Fruit fly (Drosophila melanogaster): ENCODE data around the gene CG10949.

DNA sequence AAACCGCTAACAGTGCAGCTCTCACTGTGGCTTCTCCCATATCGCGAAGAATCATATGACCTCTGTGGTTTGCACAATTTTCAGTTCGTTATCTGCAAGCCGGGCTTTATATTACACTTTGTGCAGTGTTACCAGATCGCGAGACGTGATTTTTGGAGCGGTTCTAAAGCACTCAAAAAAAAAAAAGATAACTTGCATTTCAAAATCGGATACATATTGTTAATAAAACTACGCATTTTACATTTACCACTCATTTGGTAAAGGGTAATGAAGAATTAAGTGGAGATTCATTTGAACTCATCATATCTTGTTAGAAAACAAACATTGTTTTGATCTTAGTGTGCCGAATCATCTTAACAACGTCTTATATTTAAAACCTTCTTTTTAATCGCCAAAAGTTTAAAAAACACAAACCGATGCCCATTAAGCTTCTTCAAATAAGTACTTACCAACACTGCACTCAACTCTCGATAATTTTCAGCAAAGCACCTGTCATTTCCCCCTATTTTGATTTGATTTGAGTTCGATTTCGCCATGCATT lies 46.7 kb upstream of the CG10949 start, which contains the start of gene CG2493:
- TF ChIP-seq Dll (optimal IDR thresholded peaks at IDR 0.05) = no peak
- no peak for TF ChIP-seq usp (GFP tag; optimal IDR thresholded peaks at IDR 0.05)
- TF ChIP-seq psq (optimal IDR thresholded peaks at IDR 0.05) = no peak
- TF ChIP-seq pan (optimal IDR thresholded peaks at IDR 0.05) = no peak
- TF ChIP-seq CG8478 (optimal IDR thresholded peaks at IDR 0.05) = no peak

Measured in whole organism.